Worm (Caenorhabditis elegans): ENCODE results near the gene C24A8.6.

C24A8.6 gene

ce11 chrX:4363200-4363599 is 31.0 kb upstream of the C24A8.6 start, which contains the start of gene F14H12.17:
Gene F14H12.17, minus strand, starts transcription at chrX:4363300.
- TF ChIP-seq lin-32 (GFP tag; optimal IDR thresholded peaks at IDR 0.05) (no peak), ceh-39 (tag; optimal IDR thresholded peaks at IDR 0.05) (no peak), drap-1 (GFP tag; optimal IDR thresholded peaks at IDR 0.05) (no peak), ceh-83 (GFP tag; optimal IDR thresholded peaks at IDR 0.05) (no peak), nhr-12 (tag; optimal IDR thresholded peaks at IDR 0.05) (no peak)

ce11 chrX:4362522-4362921 is 30.3 kb upstream of the C24A8.6 start, which contains the start of gene F14H12.7:
Gene F14H12.7, minus strand, starts transcription at chrX:4362622.
- TF ChIP-seq snpc-4 (tag; optimal IDR thresholded peaks at IDR 0.05) = no peak

- TF ChIP-seq snpc-4 (tag; optimal IDR thresholded peaks at IDR 0.05) (no peak), zip-8 (tag; optimal IDR thresholded peaks at IDR 0.05) (no peak), nhr-2 (tag; optimal IDR thresholded peaks at IDR 0.05) (no peak), unc-120 (tag; optimal IDR thresholded peaks at IDR 0.05; ENCODE audit: poor library complexity, severe bottlenecking) (no peak), sem-2 (GFP tag; optimal IDR thresholded peaks at IDR 0.05) (no peak), elt-3 (tag; optimal IDR thresholded peaks at IDR 0.05) (no peak), hlh-1 (tag; optimal IDR thresholded peaks at IDR 0.05) (no peak), mep-1 (tag; optimal IDR thresholded peaks at IDR 0.05) (no peak), nhr-12 (tag; optimal IDR thresholded peaks at IDR 0.05) (no peak), sptf-1 (tag; optimal IDR thresholded peaks at IDR 0.05) (no peak), ztf-11 (tag; optimal IDR thresholded peaks at IDR 0.05) (no peak), lin-13 (tag; optimal IDR thresholded peaks at IDR 0.05) (no peak), blmp-1 (tag; optimal IDR thresholded peaks at IDR 0.05) (no peak), lin-32 (GFP tag; optimal IDR thresholded peaks at IDR 0.05) (no peak), lsy-2 (tag; optimal IDR thresholded peaks at IDR 0.05) (no peak), mls-2 (tag; optimal IDR thresholded peaks at IDR 0.05) (no peak), nhr-76 (tag; optimal IDR thresholded peaks at IDR 0.05) (no peak), ceh-83 (GFP tag; optimal IDR thresholded peaks at IDR 0.05) (no peak)
These were observed 26.8 kb upstream of the C24A8.6 start for ce11 chrX:4359030-4359429.

- TF ChIP-seq unc-120 (tag; optimal IDR thresholded peaks at IDR 0.05; ENCODE audit: poor library complexity, severe bottlenecking) = no peak
- TF ChIP-seq zip-8 (tag; optimal IDR thresholded peaks at IDR 0.05) = no peak
- no peak for TF ChIP-seq nhr-76 (tag; optimal IDR thresholded peaks at IDR 0.05)
- no peak for TF ChIP-seq ham-2 (GFP tag; optimal IDR thresholded peaks at IDR 0.05)
- no peak for TF ChIP-seq nhr-12 (tag; optimal IDR thresholded peaks at IDR 0.05)
- no peak for TF ChIP-seq bed-3 (GFP tag; optimal IDR thresholded peaks at IDR 0.05)
- TF ChIP-seq mep-1 (tag; optimal IDR thresholded peaks at IDR 0.05) = no peak
- no peak for TF ChIP-seq sptf-1 (tag; optimal IDR thresholded peaks at IDR 0.05)
- no peak for TF ChIP-seq lin-32 (GFP tag; optimal IDR thresholded peaks at IDR 0.05)
- no peak for TF ChIP-seq ztf-11 (tag; optimal IDR thresholded peaks at IDR 0.05)
- TF ChIP-seq lin-13 (tag; optimal IDR thresholded peaks at IDR 0.05) = no peak
These were observed 25.3 kb upstream of the C24A8.6 start, which contains the start of gene F14H12.6 for ce11 chrX:4357467-4357866. Gene F14H12.6, minus strand, starts transcription at chrX:4357567.

- TF ChIP-seq mls-2 (tag; optimal IDR thresholded peaks at IDR 0.05) (no peak), ces-1 (GFP tag; optimal IDR thresholded peaks at IDR 0.05) (no peak), ham-2 (GFP tag; optimal IDR thresholded peaks at IDR 0.05) (no peak), blmp-1 (tag; optimal IDR thresholded peaks at IDR 0.05) (no peak), zip-8 (tag; optimal IDR thresholded peaks at IDR 0.05) (no peak), bed-3 (GFP tag; optimal IDR thresholded peaks at IDR 0.05) (no peak), nhr-28 (tag; optimal IDR thresholded peaks at IDR 0.05) (no peak), nhr-12 (tag; optimal IDR thresholded peaks at IDR 0.05) (no peak), unc-39 (tag; optimal IDR thresholded peaks at IDR 0.05) (no peak), flh-1 (GFP tag; optimal IDR thresholded peaks at IDR 0.05) (no peak), unc-120 (tag; optimal IDR thresholded peaks at IDR 0.05; ENCODE audit: poor library complexity, severe bottlenecking) (no peak), ztf-11 (tag; optimal IDR thresholded peaks at IDR 0.05) (no peak), lin-13 (tag; optimal IDR thresholded peaks at IDR 0.05) (no peak), cnd-1 (tag; optimal IDR thresholded peaks at IDR 0.05) (no peak), mab-5 (tag; optimal IDR thresholded peaks at IDR 0.05) (no peak)
These were observed 21.1 kb upstream of the C24A8.6 start, which contains the start of gene col-165 for ce11 chrX:4353318-4353717. Gene col-165, plus strand, starts transcription at chrX:4353618.

ce11 chrX:4350198-4350597 is 18.0 kb upstream of the C24A8.6 start, which contains the start of gene F14H12.2:
Gene F14H12.2, plus strand, starts transcription at chrX:4350498.
- TF ChIP-seq mab-5 (tag; optimal IDR thresholded peaks at IDR 0.05) (no peak), nhr-12 (tag; optimal IDR thresholded peaks at IDR 0.05) (no peak), hlh-1 (tag; optimal IDR thresholded peaks at IDR 0.05) (no peak), snpc-4 (tag; optimal IDR thresholded peaks at IDR 0.05) (no peak), bed-3 (GFP tag; optimal IDR thresholded peaks at IDR 0.05) (no peak), nhr-28 (tag; optimal IDR thresholded peaks at IDR 0.05) (no peak), blmp-1 (tag; optimal IDR thresholded peaks at IDR 0.05) (no peak), nhr-2 (tag; optimal IDR thresholded peaks at IDR 0.05) (no peak), elt-3 (tag; optimal IDR thresholded peaks at IDR 0.05) (no peak), drap-1 (GFP tag; optimal IDR thresholded peaks at IDR 0.05) (no peak), unc-120 (tag; optimal IDR thresholded peaks at IDR 0.05; ENCODE audit: poor library complexity, severe bottlenecking) (no peak), ces-1 (GFP tag; optimal IDR thresholded peaks at IDR 0.05) (no peak), nhr-237 (tag; optimal IDR thresholded peaks at IDR 0.05) (no peak)
